Fruit fly (Drosophila melanogaster) whole organism: ENCODE data around the gene skd.

Source experiments
- CG8478 ChIP-seq: fragments of >200 bp; optimal IDR thresholded peaks from 2 replicates; lab custom pipeline; 2018; ENCODE audit warnings: inconsistent platforms
- Dll ChIP-seq: fragments of >200 bp; optimal IDR thresholded peaks from 2 replicates; lab custom pipeline; 2017
- EcR ChIP-seq, 2 experiments: fragments of >200 bp; optimal IDR thresholded peaks; 2 replicates each; lab custom pipeline; 2017; ENCODE audit warnings: missing biosample characterization in 2 of 2, missing genetic modification characterization in 2 of 2, missing genetic modification reagents in 2 of 2
- pan ChIP-seq: fragments of >200 bp; optimal IDR thresholded peaks from 2 replicates; lab custom pipeline; 2017
- psq ChIP-seq: fragments of >200 bp; optimal IDR thresholded peaks from 2 replicates; lab custom pipeline; 2017
- usp ChIP-seq: fragments of >200 bp; optimal IDR thresholded peaks from 2 replicates; lab custom pipeline; 2017; ENCODE audit warnings: missing biosample characterization, missing genetic modification characterization, mixed read lengths

DNA sequence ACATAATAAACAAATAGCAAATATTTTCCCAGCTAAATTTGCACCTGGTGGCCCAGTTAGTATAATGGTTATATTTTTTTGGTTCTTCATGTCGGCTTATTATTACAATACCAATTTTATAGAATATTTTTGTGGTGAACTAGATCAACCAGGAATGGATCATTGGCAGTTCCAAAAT is 6.8 kb upstream of the skd start, which contains the start of gene CG10581:
- TF ChIP-seq EcR (GFP tag; optimal IDR thresholded peaks at IDR 0.05; lab: Kevin White, UChicago), result no peak
- TF ChIP-seq usp, result no peak
- TF ChIP-seq pan (lab: Kevin White, UChicago), result no peak
- TF ChIP-seq psq (lab: Kevin White, UChicago), result no peak
- no peak for TF ChIP-seq CG8478 (lab: Kevin White, UChicago)
- no peak for TF ChIP-seq Dll (lab: Kevin White, UChicago)
